Fruit fly (Drosophila melanogaster) Kc167 (cell line): ENCODE data around the gene Tpl94D.

Experiments used
- Myc ChIP-seq: fragments of >200 bp; optimal IDR thresholded peaks from 2 replicates; lab custom pipeline; 2017; ENCODE audit warnings: missing external identifiers
- Sin3A ChIP-seq: fragments of >200 bp; optimal IDR thresholded peaks from 2 replicates; lab custom pipeline; 2018; ENCODE audit warnings: missing external identifiers
- h ChIP-seq: fragments of >200 bp; optimal IDR thresholded peaks from 3 replicates; lab custom pipeline; 2018; ENCODE audit warnings: missing external identifiers
- insv ChIP-seq: fragments of >200 bp; optimal IDR thresholded peaks from 3 replicates; lab custom pipeline; 2018; ENCODE audit warnings: missing external identifiers
- psq ChIP-seq: fragments of >200 bp; optimal IDR thresholded peaks from 2 replicates; lab custom pipeline; 2017; ENCODE audit warnings: missing external identifiers
- ttk ChIP-seq: sonication (Bioruptor generic); optimal IDR thresholded peaks from 2 replicates; lab custom pipeline; 2017; ENCODE audit warnings: missing external identifiers

Gene Tpl94D

DNA sequence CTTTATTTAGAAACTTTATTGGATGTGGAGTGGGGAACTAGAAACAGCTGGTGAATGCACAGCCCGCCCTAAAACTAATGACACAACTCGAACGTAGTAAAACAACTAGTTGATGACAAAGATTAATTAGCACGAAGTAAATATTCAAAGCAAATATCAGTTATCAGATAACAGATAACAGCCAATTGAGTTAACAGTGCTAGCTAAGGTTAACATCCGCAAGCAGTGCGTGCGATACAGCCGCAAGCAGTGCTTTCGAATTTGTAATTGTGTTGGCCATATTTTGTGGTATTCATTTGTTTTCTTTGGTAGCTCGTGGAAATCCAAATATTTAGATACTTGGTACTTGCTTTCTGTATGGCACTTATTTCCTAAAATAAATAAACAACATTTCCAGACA, 47.4 kb downstream of the Tpl94D start:
- TF ChIP-seq ttk (lab: Kevin White, UChicago) (no peak), Sin3A (lab: Kevin White, UChicago) (no peak), Myc (no peak), h (no peak), insv (lab: Kevin White, UChicago) (no peak), psq (lab: Kevin White, UChicago) (no peak)
